Worm (Caenorhabditis elegans) whole organism, young adult: ENCODE results near the gene C06A8.8.
A peak's percentile ranks its signal among the peaks of the same experiment; 100 is the strongest.

Experiments used
- B0035.1 ChIP-seq: sonication (generic microtip); optimal IDR thresholded peaks from 2 replicates; lab custom pipeline; 2016; ENCODE audit warnings: missing genetic modification characterization, mild to moderate bottlenecking, missing compliant biosample characterization, missing genotype, missing genetic modification reagents
- B0336.3 ChIP-seq: fragments of 200-800 bp; sonication (Bioruptor generic); IDR thresholded peaks from 2 replicates; pipeline ENCODE4 v1.3.6; 2022; ENCODE audit warnings: missing genetic modification characterization, missing compliant biosample characterization
- C17E4.6 ChIP-seq: fragments of 200-800 bp; sonication (Bioruptor generic); IDR thresholded peaks from 2 replicates; pipeline ENCODE4 v1.3.6; 2022; ENCODE audit warnings: missing genetic modification reagents, missing genetic modification characterization, missing compliant biosample characterization
- F52B5.7 ChIP-seq: sonication (generic microtip); optimal IDR thresholded peaks from 2 replicates; lab custom pipeline; 2016; ENCODE audit warnings: mild to moderate bottlenecking, missing genetic modification characterization, missing compliant biosample characterization
- F55B11.4 ChIP-seq: sonication (generic microtip); optimal IDR thresholded peaks from 2 replicates; lab custom pipeline; 2016; ENCODE audit warnings: missing compliant biosample characterization, missing genetic modification characterization, borderline replicate concordance; ENCODE audit not compliant: insufficient read depth
- F57C9.4 ChIP-seq: sonication (generic microtip); optimal IDR thresholded peaks from 2 replicates; lab custom pipeline; 2017; ENCODE audit warnings: mild to moderate bottlenecking, missing genetic modification characterization, missing compliant biosample characterization
- K12H6.12 ChIP-seq: fragments of 200-800 bp; sonication (Bioruptor generic); optimal IDR thresholded peaks from 2 replicates; lab custom pipeline; 2018; ENCODE audit warnings: mild to moderate bottlenecking, missing genetic modification characterization, missing compliant biosample characterization
- Y56A3A.18 ChIP-seq: fragments of 200-800 bp; sonication (Bioruptor generic); IDR thresholded peaks from 2 replicates; pipeline ENCODE4 v1.3.6; 2022; ENCODE audit warnings: missing genetic modification reagents, missing genetic modification characterization, missing compliant biosample characterization
- athp-1 ChIP-seq: sonication (generic microtip); optimal IDR thresholded peaks from 2 replicates; lab custom pipeline; 2017; ENCODE audit warnings: mild to moderate bottlenecking, missing genetic modification characterization, missing compliant biosample characterization
- ccch-3 ChIP-seq: fragments of 200-800 bp; sonication (Bioruptor generic); optimal IDR thresholded peaks from 2 replicates; lab custom pipeline; 2018; ENCODE audit warnings: mild to moderate bottlenecking, missing genetic modification characterization, missing compliant biosample characterization
- ceh-100 ChIP-seq: fragments of 200-800 bp; sonication (Bioruptor generic); IDR thresholded peaks from 2 replicates; pipeline ENCODE4 v1.3.6; 2022; ENCODE audit warnings: missing genetic modification reagents, missing genetic modification characterization, missing compliant biosample characterization
- ceh-91 ChIP-seq: fragments of 200-800 bp; sonication (Bioruptor generic); IDR thresholded peaks from 2 replicates; pipeline ENCODE4 v1.3.6; 2022; ENCODE audit warnings: missing genetic modification reagents, missing genetic modification characterization, missing compliant biosample characterization
- chd-7 ChIP-seq: sonication (generic microtip); optimal IDR thresholded peaks from 2 replicates; lab custom pipeline; 2016; ENCODE audit warnings: mild to moderate bottlenecking, missing genetic modification characterization, moderate library complexity, missing compliant biosample characterization
- dox-1 ChIP-seq: fragments of 200-800 bp; sonication (Bioruptor generic); IDR thresholded peaks from 2 replicates; pipeline ENCODE4 v1.3.6; 2022; ENCODE audit warnings: missing genetic modification reagents, missing genetic modification characterization, missing compliant biosample characterization
- dpl-1 ChIP-seq: fragments of 150-350 bp; optimal IDR thresholded peaks from 2 replicates; lab custom pipeline; 2014; ENCODE audit warnings: missing biosample characterization, missing genetic modification reagents, missing genetic modification characterization
- efl-1 ChIP-seq: fragments of 150-350 bp; optimal IDR thresholded peaks from 2 replicates; lab custom pipeline; 2014; ENCODE audit warnings: missing biosample characterization, missing genetic modification reagents, missing genetic modification characterization
- ets-4 ChIP-seq: fragments of 200-800 bp; sonication (Bioruptor generic); optimal IDR thresholded peaks from 2 replicates; lab custom pipeline; 2018; ENCODE audit warnings: mild to moderate bottlenecking, missing genetic modification characterization, missing compliant biosample characterization
- hlh-12 ChIP-seq: sonication (generic microtip); optimal IDR thresholded peaks from 2 replicates; lab custom pipeline; 2016; ENCODE audit warnings: missing genetic modification characterization, missing compliant biosample characterization
- hmg-1.2 ChIP-seq: fragments of 200-800 bp; sonication (Bioruptor generic); IDR thresholded peaks from 2 replicates; pipeline ENCODE4 v1.3.6; 2022; ENCODE audit warnings: missing genetic modification reagents, missing genetic modification characterization, missing compliant biosample characterization
- hmg-20 ChIP-seq: fragments of 200-800 bp; sonication (Bioruptor generic); IDR thresholded peaks from 2 replicates; pipeline ENCODE4 v1.3.6; 2022; ENCODE audit warnings: missing genetic modification reagents, missing genetic modification characterization, missing compliant biosample characterization
- let-526 ChIP-seq: fragments of 200-800 bp; sonication (Bioruptor generic); IDR thresholded peaks from 2 replicates; pipeline ENCODE4 v1.3.6; 2022; ENCODE audit warnings: missing genetic modification reagents, missing genetic modification characterization, missing compliant biosample characterization
- lin-54 ChIP-seq: fragments of 200-800 bp; sonication (Bioruptor generic); optimal IDR thresholded peaks from 2 replicates; lab custom pipeline; 2018; ENCODE audit warnings: mild to moderate bottlenecking, missing genetic modification characterization, missing compliant biosample characterization
- madf-3 ChIP-seq: fragments of 200-800 bp; sonication (Bioruptor generic); IDR thresholded peaks from 2 replicates; pipeline ENCODE4 v1.3.6; 2022; ENCODE audit warnings: missing genetic modification reagents, missing genetic modification characterization, missing compliant biosample characterization
- madf-8 ChIP-seq: fragments of 200-800 bp; sonication (Bioruptor generic); conservative IDR thresholded peaks from 2 replicates; pipeline ENCODE4 v1.3.6; 2022; ENCODE audit warnings: missing genetic modification reagents, missing genetic modification characterization, missing compliant biosample characterization
- nfya-2 ChIP-seq: fragments of 200-800 bp; sonication (Bioruptor generic); IDR thresholded peaks from 2 replicates; pipeline ENCODE4 v1.3.6; 2022; ENCODE audit warnings: missing genetic modification reagents, missing genetic modification characterization, missing compliant biosample characterization
- nhr-120 ChIP-seq: fragments of 200-800 bp; sonication (Bioruptor generic); IDR thresholded peaks from 2 replicates; pipeline ENCODE4 v1.3.6; 2022; ENCODE audit warnings: missing genetic modification characterization, missing compliant biosample characterization
- nhr-80 ChIP-seq: sonication (generic microtip); optimal IDR thresholded peaks from 2 replicates; lab custom pipeline; 2016; ENCODE audit warnings: missing genetic modification characterization, missing compliant biosample characterization
- sea-2 ChIP-seq: fragments of 200-800 bp; sonication (Bioruptor generic); IDR thresholded peaks from 2 replicates; pipeline ENCODE4 v1.3.6; 2022; ENCODE audit warnings: missing genetic modification characterization, missing compliant biosample characterization
- snpc-3.4 ChIP-seq: sonication (generic microtip); optimal IDR thresholded peaks from 2 replicates; lab custom pipeline; 2017; ENCODE audit warnings: missing genetic modification characterization, mild to moderate bottlenecking, missing compliant biosample characterization, antibody characterized with exemption, moderate library complexity, missing genotype, missing genetic modification reagents
- tbp1 ChIP-seq: fragments of 200-800 bp; sonication (Bioruptor generic); optimal IDR thresholded peaks from 2 replicates; lab custom pipeline; 2018; ENCODE audit warnings: mild to moderate bottlenecking, missing genetic modification characterization, missing compliant biosample characterization
- zfh-2 ChIP-seq: fragments of 200-800 bp; sonication (Bioruptor generic); conservative IDR thresholded peaks from 2 replicates; pipeline ENCODE4 v1.3.6; 2022; ENCODE audit warnings: missing genetic modification reagents, missing genetic modification characterization, missing compliant biosample characterization
- ztf-22 ChIP-seq: fragments of 200-800 bp; sonication (Bioruptor generic); optimal IDR thresholded peaks from 2 replicates; lab custom pipeline; 2018; ENCODE audit warnings: mild to moderate bottlenecking, missing genetic modification characterization, moderate library complexity, missing compliant biosample characterization

Gene C06A8.8

ce11 chrII:7806054-7806453 is 34.2 kb upstream of the C06A8.8 start:
- TF ChIP-seq dox-1, result no peak
- TF ChIP-seq Y56A3A.18 (GFP tag; lab: Robert Waterston, UW), result no peak
- no peak for TF ChIP-seq athp-1 (tag; lab: Kevin White, UChicago)
- no peak for TF ChIP-seq madf-3 (GFP tag; lab: Robert Waterston, UW)
- TF ChIP-seq chd-7 (tag; lab: Kevin White, UChicago), result no peak
- TF ChIP-seq F57C9.4 (tag; lab: Kevin White, UChicago), result no peak
- TF ChIP-seq B0336.3 (GFP tag; lab: Robert Waterston, UW), result no peak
- TF ChIP-seq ceh-91 (GFP tag; lab: Robert Waterston, UW), result no peak
- no peak for TF ChIP-seq madf-8 (GFP tag; lab: Robert Waterston, UW)
- TF ChIP-seq efl-1 (GFP tag; lab: Kevin White, UChicago), result no peak

ce11 chrII:7803174-7803573 is 31.4 kb upstream of the C06A8.8 start:
- TF ChIP-seq sea-2 (GFP tag; lab: Robert Waterston, UW), result no peak
- no peak for TF ChIP-seq nhr-120 (GFP tag; lab: Robert Waterston, UW)
- no peak for TF ChIP-seq C17E4.6 (GFP tag; lab: Robert Waterston, UW)

ce11 chrII:7801899-7802298 is 30.1 kb upstream of the C06A8.8 start:
- no peak for TF ChIP-seq zfh-2
- TF ChIP-seq nhr-80 (tag; lab: Kevin White, UChicago), result no peak
- TF ChIP-seq let-526, result no peak
- TF ChIP-seq nfya-2, result no peak
- no peak for TF ChIP-seq K12H6.12 (tag; lab: Kevin White, UChicago)
- TF ChIP-seq ccch-3 (GFP tag; lab: Kevin White, UChicago), result no peak
- no peak for TF ChIP-seq hlh-12 (tag; lab: Kevin White, UChicago)
- no peak for TF ChIP-seq ztf-22 (GFP tag; lab: Kevin White, UChicago)
- no peak for TF ChIP-seq F52B5.7 (tag; lab: Kevin White, UChicago)
- no peak for TF ChIP-seq B0035.1 (tag; lab: Kevin White, UChicago)
- no peak for TF ChIP-seq tbp1 (GFP tag; lab: Kevin White, UChicago)
- no peak for TF ChIP-seq lin-54
- TF ChIP-seq hmg-20 (GFP tag; lab: Robert Waterston, UW), result no peak
- TF ChIP-seq ceh-100 (GFP tag; lab: Robert Waterston, UW), result no peak
- TF ChIP-seq F55B11.4 (tag; lab: Kevin White, UChicago), result no peak
- TF ChIP-seq ets-4 (GFP tag; lab: Kevin White, UChicago), result no peak
- no peak for TF ChIP-seq dpl-1 (GFP tag; lab: Kevin White, UChicago)
- TF ChIP-seq hmg-1.2 (GFP tag; lab: Robert Waterston, UW), result no peak
- no peak for TF ChIP-seq nhr-120 (GFP tag; lab: Robert Waterston, UW)

- TF ChIP-seq nhr-80 (tag; lab: Kevin White, UChicago) (peak; percentile 57), snpc-3.4 (tag; lab: Kevin White, UChicago) (no peak)
Measured at ce11 chrII:7801255-7801654, 29.4 kb upstream of the C06A8.8 start.

ce11 chrII:7795299-7795698 is 23.5 kb upstream of the C06A8.8 start:
- no peak for TF ChIP-seq dox-1
